Worm (Caenorhabditis elegans) whole organism, mixed stage, embryonic: ENCODE results near the gene F14D7.8.

ENCODE experiments used
- M03D4.4 ChIP-seq: sonication (generic microtip); optimal IDR thresholded peaks from 2 replicates; lab custom pipeline; 2017; ENCODE audit warnings: mild to moderate bottlenecking, missing genetic modification characterization, missing compliant biosample characterization
- bed-3 ChIP-seq: fragments of 200-800 bp; sonication (Bioruptor generic); optimal IDR thresholded peaks from 3 replicates; lab custom pipeline; 2018; ENCODE audit warnings: mild to moderate bottlenecking, missing genetic modification characterization, moderate library complexity, missing compliant biosample characterization
- blmp-1 ChIP-seq: fragments of 150-350 bp; optimal IDR thresholded peaks from 2 replicates; lab custom pipeline; 2014; ENCODE audit warnings: missing biosample characterization, missing genetic modification characterization
- ceh-39 ChIP-seq: fragments of 150-350 bp; optimal IDR thresholded peaks from 2 replicates; lab custom pipeline; 2014; ENCODE audit warnings: missing biosample characterization, missing genetic modification characterization
- ceh-43 ChIP-seq: fragments of 200-800 bp; sonication (Bioruptor generic); optimal IDR thresholded peaks from 2 replicates; lab custom pipeline; 2018; ENCODE audit warnings: mild to moderate bottlenecking, missing genetic modification characterization, moderate library complexity, missing compliant biosample characterization
- ceh-83 ChIP-seq: fragments of 200-800 bp; sonication (Bioruptor generic); optimal IDR thresholded peaks from 2 replicates; lab custom pipeline; 2018; ENCODE audit warnings: mild to moderate bottlenecking, missing genetic modification characterization, missing compliant biosample characterization
- ces-1 ChIP-seq: fragments of 150-350 bp; optimal IDR thresholded peaks from 2 replicates; lab custom pipeline; 2014; ENCODE audit warnings: missing biosample characterization, missing genetic modification reagents, missing genetic modification characterization
- cnd-1 ChIP-seq: fragments of 200-800 bp; sonication (Bioruptor generic); optimal IDR thresholded peaks from 2 replicates; lab custom pipeline; 2018; ENCODE audit warnings: mild to moderate bottlenecking, missing genetic modification characterization, missing compliant biosample characterization
- drap-1 ChIP-seq: fragments of 200-800 bp; sonication (Bioruptor generic); optimal IDR thresholded peaks from 3 replicates; lab custom pipeline; 2018; ENCODE audit warnings: mild to moderate bottlenecking, missing genetic modification characterization, missing compliant biosample characterization
- elt-1 ChIP-seq: sonication (generic microtip); optimal IDR thresholded peaks from 2 replicates; lab custom pipeline; 2017; ENCODE audit warnings: missing genetic modification characterization, mild to moderate bottlenecking, missing compliant biosample characterization, antibody characterized with exemption, moderate library complexity, borderline replicate concordance; ENCODE audit not compliant: insufficient read depth
- elt-3 ChIP-seq: fragments of 150-350 bp; optimal IDR thresholded peaks from 2 replicates; lab custom pipeline; 2014; ENCODE audit warnings: missing biosample characterization, missing genetic modification characterization
- flh-1 ChIP-seq: fragments of 200-800 bp; sonication (Bioruptor generic); optimal IDR thresholded peaks from 2 replicates; lab custom pipeline; 2018; ENCODE audit warnings: mild to moderate bottlenecking, missing genetic modification characterization, moderate library complexity, missing compliant biosample characterization
- ham-2 ChIP-seq: fragments of 200-800 bp; sonication (Bioruptor generic); optimal IDR thresholded peaks from 2 replicates; lab custom pipeline; 2018; ENCODE audit warnings: mild to moderate bottlenecking, missing genetic modification characterization, missing compliant biosample characterization
- hlh-1 ChIP-seq: fragments of 150-350 bp; optimal IDR thresholded peaks from 2 replicates; lab custom pipeline; 2014; ENCODE audit warnings: missing biosample characterization, missing genetic modification reagents, missing genetic modification characterization
- lin-13 ChIP-seq: fragments of 150-350 bp; optimal IDR thresholded peaks from 2 replicates; lab custom pipeline; 2014; ENCODE audit warnings: missing biosample characterization, missing genetic modification characterization
- lin-32 ChIP-seq: fragments of 200-800 bp; sonication (Bioruptor generic); optimal IDR thresholded peaks from 2 replicates; lab custom pipeline; 2018; ENCODE audit warnings: mild to moderate bottlenecking, missing genetic modification characterization, missing compliant biosample characterization
- lsy-2 ChIP-seq: fragments of 150-350 bp; optimal IDR thresholded peaks from 2 replicates; lab custom pipeline; 2014; ENCODE audit warnings: missing biosample characterization, missing genetic modification characterization
- mab-5 ChIP-seq: fragments of 150-350 bp; optimal IDR thresholded peaks from 2 replicates; lab custom pipeline; 2014; ENCODE audit warnings: missing biosample characterization, missing genetic modification characterization
- mep-1 ChIP-seq: fragments of 150-350 bp; optimal IDR thresholded peaks from 2 replicates; lab custom pipeline; 2017; ENCODE audit warnings: missing biosample characterization, missing genetic modification reagents, missing genetic modification characterization, inconsistent platforms
- nhr-12 ChIP-seq: fragments of 150-350 bp; optimal IDR thresholded peaks from 2 replicates; lab custom pipeline; 2014; ENCODE audit warnings: missing biosample characterization, missing genetic modification characterization
- nhr-2 ChIP-seq: fragments of 150-350 bp; optimal IDR thresholded peaks from 2 replicates; lab custom pipeline; 2014; ENCODE audit warnings: missing biosample characterization, missing genetic modification characterization
- nhr-237 ChIP-seq: fragments of 150-350 bp; optimal IDR thresholded peaks from 2 replicates; lab custom pipeline; 2014; ENCODE audit warnings: missing biosample characterization, missing genetic modification characterization
- nhr-28 ChIP-seq: fragments of 150-350 bp; optimal IDR thresholded peaks from 2 replicates; lab custom pipeline; 2014; ENCODE audit warnings: missing biosample characterization, missing genetic modification characterization
- nhr-76 ChIP-seq: sonication (generic microtip); optimal IDR thresholded peaks from 2 replicates; lab custom pipeline; 2017; ENCODE audit warnings: missing biosample characterization, missing genetic modification characterization
- pha-4 ChIP-seq: fragments of 150-350 bp; optimal IDR thresholded peaks from 2 replicates; lab custom pipeline; 2018; ENCODE audit warnings: missing biosample characterization, missing genetic modification reagents, missing genetic modification characterization
- sem-2 ChIP-seq: fragments of 200-800 bp; sonication (Bioruptor generic); optimal IDR thresholded peaks from 2 replicates; lab custom pipeline; 2018; ENCODE audit warnings: mild to moderate bottlenecking, missing genetic modification characterization, missing compliant biosample characterization
- snpc-4 ChIP-seq: fragments of 150-350 bp; optimal IDR thresholded peaks from 2 replicates; lab custom pipeline; 2014; ENCODE audit warnings: missing biosample characterization, missing genetic modification characterization
- tbx-8 ChIP-seq: fragments of 200-800 bp; sonication (Bioruptor generic); optimal IDR thresholded peaks from 2 replicates; lab custom pipeline; 2018; ENCODE audit warnings: mild to moderate bottlenecking, missing genetic modification characterization, moderate library complexity, missing compliant biosample characterization
- unc-120 ChIP-seq: sonication (generic microtip); optimal IDR thresholded peaks from 2 replicates; lab custom pipeline; 2017; ENCODE audit warnings: missing genetic modification characterization, missing compliant biosample characterization; ENCODE audit not compliant: poor library complexity, severe bottlenecking
- unc-39 ChIP-seq: fragments of 150-350 bp; optimal IDR thresholded peaks from 2 replicates; lab custom pipeline; 2014; ENCODE audit warnings: missing biosample characterization, missing genetic modification characterization
- unc-62 ChIP-seq: fragments of 150-350 bp; optimal IDR thresholded peaks from 2 replicates; lab custom pipeline; 2014; ENCODE audit warnings: missing biosample characterization, missing genetic modification reagents, missing genetic modification characterization
- zip-8 ChIP-seq: fragments of 150-350 bp; optimal IDR thresholded peaks from 2 replicates; lab custom pipeline; 2014; ENCODE audit warnings: missing biosample characterization, missing genetic modification characterization
- ztf-11 ChIP-seq: fragments of 150-350 bp; optimal IDR thresholded peaks from 2 replicates; lab custom pipeline; 2014; ENCODE audit warnings: missing biosample characterization, missing genetic modification characterization

F14D7.8 gene

ce11 chrV:14333116-14333515, 20.5 kb upstream of the F14D7.8 start, which contains the start of gene srm-4:
srm-4 (plus strand) TSS chrV:14333416.
- TF ChIP-seq snpc-4 (no peak), blmp-1 (tag; lab: Kevin White, UChicago) (no peak), lin-32 (no peak), sem-2 (GFP tag; lab: Kevin White, UChicago) (no peak), elt-3 (no peak), ham-2 (GFP tag; lab: Kevin White, UChicago) (no peak), lin-13 (tag; lab: Kevin White, UChicago) (no peak), flh-1 (GFP tag; lab: Kevin White, UChicago) (no peak), ceh-39 (no peak), nhr-76 (tag; lab: Kevin White, UChicago) (no peak), ces-1 (GFP tag; lab: Kevin White, UChicago) (no peak), nhr-237 (tag; lab: Kevin White, UChicago) (no peak), unc-39 (no peak), zip-8 (tag; lab: Kevin White, UChicago) (no peak), nhr-28 (tag; lab: Kevin White, UChicago) (no peak), nhr-12 (tag; lab: Kevin White, UChicago) (no peak), drap-1 (GFP tag; lab: Kevin White, UChicago) (no peak), ztf-11 (tag; lab: Kevin White, UChicago) (no peak), nhr-2 (no peak)

- TF ChIP-seq snpc-4 (no peak), unc-62 (GFP tag; lab: Kevin White, UChicago) (no peak), ceh-83 (GFP tag; lab: Kevin White, UChicago) (no peak), M03D4.4 (tag; lab: Kevin White, UChicago) (no peak), cnd-1 (tag; lab: Kevin White, UChicago) (no peak), unc-120 (tag; lab: Kevin White, UChicago) (no peak), ceh-39 (no peak), pha-4 (tag; lab: Kevin White, UChicago) (no peak), tbx-8 (GFP tag; lab: Kevin White, UChicago) (no peak), lsy-2 (no peak), elt-1 (tag; lab: Kevin White, UChicago) (no peak), ceh-43 (GFP tag; lab: Kevin White, UChicago) (no peak), hlh-1 (tag; lab: Kevin White, UChicago) (no peak)
These were observed 18.9 kb upstream of the F14D7.8 start, which contains the start of gene F47B8.8 for ce11 chrV:14331477-14331876. F47B8.8 (plus strand) TSS chrV:14331733.

DNA sequence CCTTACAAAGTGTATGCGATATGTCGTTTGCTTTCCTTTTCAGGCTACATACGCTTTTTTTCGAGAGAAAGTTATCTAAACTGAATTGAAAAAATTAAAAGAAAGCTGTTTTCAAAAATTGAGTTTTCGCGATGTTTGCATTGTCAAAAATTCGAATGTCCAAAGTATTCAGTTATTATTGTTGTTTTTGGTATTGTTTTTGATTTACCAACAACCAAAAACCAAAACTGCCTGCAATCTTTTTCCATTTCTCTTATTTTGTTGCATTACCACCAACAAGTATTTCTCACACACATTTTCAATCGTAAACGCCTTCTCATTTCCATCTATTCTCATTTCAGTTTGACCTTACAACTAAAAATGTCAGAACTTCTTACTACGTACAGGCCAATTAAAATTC, 16.2 kb upstream of the F14D7.8 start, which contains the start of gene pepm-1:
Gene pepm-1, plus strand, starts transcription at position 301 of the 400 bp plus-strand sequence.
- TF ChIP-seq flh-1 (GFP tag; lab: Kevin White, UChicago) = no peak
- no peak for TF ChIP-seq pha-4 (tag; lab: Kevin White, UChicago)
- TF ChIP-seq ham-2 (GFP tag; lab: Kevin White, UChicago) = no peak
- TF ChIP-seq blmp-1 (tag; lab: Kevin White, UChicago) = no peak
- TF ChIP-seq unc-120 (tag; lab: Kevin White, UChicago) = no peak
- no peak for TF ChIP-seq nhr-237 (tag; lab: Kevin White, UChicago)
- no peak for TF ChIP-seq mep-1 (tag; lab: Kevin White, UChicago)
- no peak for TF ChIP-seq snpc-4
- TF ChIP-seq ceh-39 = no peak

ce11 chrV:14327776-14328175, 15.2 kb upstream of the F14D7.8 start, which contains the start of gene F47B8.5:
F47B8.5 (minus strand) TSS chrV:14327876.
- TF ChIP-seq elt-1 (tag; lab: Kevin White, UChicago) (no peak), pha-4 (tag; lab: Kevin White, UChicago) (no peak), lsy-2 (no peak), nhr-76 (tag; lab: Kevin White, UChicago) (no peak), bed-3 (GFP tag; lab: Kevin White, UChicago) (no peak), sem-2 (GFP tag; lab: Kevin White, UChicago) (no peak), nhr-12 (tag; lab: Kevin White, UChicago) (no peak), lin-13 (tag; lab: Kevin White, UChicago) (no peak), mep-1 (tag; lab: Kevin White, UChicago) (no peak), zip-8 (tag; lab: Kevin White, UChicago) (no peak), ham-2 (GFP tag; lab: Kevin White, UChicago) (no peak), ceh-39 (no peak), ztf-11 (tag; lab: Kevin White, UChicago) (no peak), mab-5 (tag; lab: Kevin White, UChicago) (no peak), unc-120 (tag; lab: Kevin White, UChicago) (no peak), nhr-28 (tag; lab: Kevin White, UChicago) (no peak), ces-1 (GFP tag; lab: Kevin White, UChicago) (no peak)
